Worm (Caenorhabditis elegans): ENCODE measurements around the gene F35H12.6.

DNA sequence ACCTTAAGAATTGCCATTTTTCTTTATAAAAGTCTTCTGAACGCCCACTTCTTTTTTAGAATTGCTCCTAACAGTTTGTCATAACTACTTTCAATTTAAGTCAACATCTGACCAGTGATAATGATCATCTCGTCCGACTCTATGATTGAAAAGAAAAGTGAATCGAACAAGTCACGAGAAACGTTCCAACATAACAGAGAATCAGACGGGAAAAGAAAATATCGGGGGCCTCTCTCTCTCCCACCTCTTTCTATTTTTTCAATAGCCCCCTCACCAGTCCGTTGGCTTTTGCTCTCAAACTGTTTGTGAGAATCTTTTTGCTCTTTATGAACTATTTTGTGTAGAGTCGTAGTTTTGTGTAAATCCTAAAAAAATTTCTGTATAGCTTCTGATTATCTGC, 14.5 kb downstream of the F35H12.6 start:
- TF ChIP-seq fkh-10 (GFP tag; optimal IDR thresholded peaks at IDR 0.05) (no peak), ttx-3 (tag; optimal IDR thresholded peaks at IDR 0.05) (no peak), ceh-34 (tag; optimal IDR thresholded peaks at IDR 0.05) (no peak), K09A11.1 (tag; optimal IDR thresholded peaks at IDR 0.05; ENCODE audit: insufficient read depth) (no peak), ceh-9 (tag; optimal IDR thresholded peaks at IDR 0.05) (no peak), nhr-11 (tag; optimal IDR thresholded peaks at IDR 0.05) (no peak), F13H6.1 (tag; optimal IDR thresholded peaks at IDR 0.05) (no peak), pha-4 (tag; optimal IDR thresholded peaks at IDR 0.05) (no peak), tbx-2 (tag; optimal IDR thresholded peaks at IDR 0.05) (no peak), pax-1 (tag; optimal IDR thresholded peaks at IDR 0.05) (no peak), syd-9 (tag; optimal IDR thresholded peaks at IDR 0.05) (no peak), C08G9.2 (tag; optimal IDR thresholded peaks at IDR 0.05) (no peak)
